Worm (Caenorhabditis elegans): ENCODE data around the gene set-24.

ce11 chrII:12080015-12080414 is 50.8 kb downstream of the set-24 start:
- TF ChIP-seq T22C8.4 (GFP tag; IDR thresholded peaks at IDR 0.05): no peak
- TF ChIP-seq ztf-23 (GFP tag; IDR thresholded peaks at IDR 0.05): no peak
- TF ChIP-seq cog-1 (tag; optimal IDR thresholded peaks at IDR 0.05): no peak
- TF ChIP-seq med-1 (GFP tag; optimal IDR thresholded peaks at IDR 0.05; ENCODE audit: insufficient read depth): no peak
- no peak for TF ChIP-seq ref-1 (GFP tag; conservative IDR thresholded peaks at IDR 0.05)
- TF ChIP-seq tab-1 (GFP tag; IDR thresholded peaks at IDR 0.05): no peak

All from whole organism, midembryonic.